Worm (Caenorhabditis elegans) whole organism, L1 larva: Measurements from ENCODE around the gene cyl-1.

Experiments
- C04F5.9 ChIP-seq: sonication (generic microtip); optimal IDR thresholded peaks from 2 replicates; lab custom pipeline; 2016; ENCODE audit warnings: missing genetic modification characterization, missing compliant biosample characterization
- F16B12.6 ChIP-seq: fragments of 150-350 bp; optimal IDR thresholded peaks from 2 replicates; lab custom pipeline; 2014; ENCODE audit warnings: missing biosample characterization, missing genetic modification characterization
- alr-1 ChIP-seq: fragments of 200-800 bp; sonication (Bioruptor generic); optimal IDR thresholded peaks from 2 replicates; lab custom pipeline; 2018; ENCODE audit warnings: borderline replicate concordance, mild to moderate bottlenecking, missing genetic modification characterization, missing compliant biosample characterization
- ceh-63 ChIP-seq: fragments of 200-800 bp; sonication (Bioruptor generic); optimal IDR thresholded peaks from 2 replicates; lab custom pipeline; 2018; ENCODE audit warnings: mild to moderate bottlenecking, missing genetic modification characterization, missing compliant biosample characterization
- efl-1 ChIP-seq, 4 experiments: fragments of 150-350 bp; optimal IDR thresholded peaks in 3 of 4; peaks in 1 of 4; 1 replicate in 1 of 4; 2 replicates in 3 of 4; lab custom pipeline; 2014; ENCODE audit warnings: missing biosample characterization in 2 of 4, missing genetic modification characterization in 2 of 4, missing genetic modification reagents in 2 of 4
- elt-2 ChIP-seq: sonication (generic microtip); optimal IDR thresholded peaks from 2 replicates; lab custom pipeline; 2016; ENCODE audit warnings: missing genetic modification characterization, mild to moderate bottlenecking, inconsistent platforms, missing compliant biosample characterization, missing genetic modification reagents
- fkh-10 ChIP-seq: sonication (generic microtip); optimal IDR thresholded peaks from 2 replicates; lab custom pipeline; 2017; ENCODE audit warnings: missing biosample characterization, missing genetic modification reagents, missing genetic modification characterization
- fkh-4 ChIP-seq: sonication (generic microtip); optimal IDR thresholded peaks from 2 replicates; lab custom pipeline; 2016; ENCODE audit warnings: missing compliant biosample characterization, missing genetic modification characterization, borderline replicate concordance
- irx-1 ChIP-seq: sonication (generic microtip); optimal IDR thresholded peaks from 2 replicates; lab custom pipeline; 2016; ENCODE audit warnings: missing genetic modification characterization, missing compliant biosample characterization
- jun-1 ChIP-seq: fragments of 150-350 bp; optimal IDR thresholded peaks from 2 replicates; lab custom pipeline; 2014; ENCODE audit warnings: missing biosample characterization, missing genetic modification reagents, missing genetic modification characterization
- lin-35 ChIP-seq, 2 experiments: fragments of 150-350 bp; optimal IDR thresholded peaks; 2 replicates each; lab custom pipeline; 2014; ENCODE audit warnings: missing biosample characterization in 2 of 2, missing genetic modification characterization in 2 of 2, missing genetic modification reagents in 2 of 2
- lir-3 ChIP-seq: sonication (generic microtip); optimal IDR thresholded peaks from 2 replicates; lab custom pipeline; 2016; ENCODE audit warnings: mild to moderate bottlenecking, missing genetic modification characterization, moderate library complexity, missing compliant biosample characterization; ENCODE audit not compliant: poor library complexity
- mab-9 ChIP-seq: fragments of 200-800 bp; sonication (Bioruptor generic); IDR thresholded peaks from 2 replicates; pipeline ENCODE4 v1.3.6; 2022; ENCODE audit warnings: missing genetic modification reagents, missing genetic modification characterization, missing compliant biosample characterization
- mdl-1 ChIP-seq, 2 experiments: fragments of 150-350 bp; optimal IDR thresholded peaks; 2 replicates each; lab custom pipeline; 2014 to 2017; ENCODE audit warnings: missing biosample characterization in 2 of 2, missing genetic modification characterization in 2 of 2, inconsistent platforms in 1 of 2
- mef-2 ChIP-seq: fragments of 150-350 bp; optimal IDR thresholded peaks from 2 replicates; lab custom pipeline; 2014; ENCODE audit warnings: missing biosample characterization, missing genetic modification characterization
- nhr-11 ChIP-seq: fragments of 150-350 bp; optimal IDR thresholded peaks from 2 replicates; lab custom pipeline; 2014; ENCODE audit warnings: missing biosample characterization, missing genetic modification characterization
- nhr-20 ChIP-seq: sonication (generic microtip); optimal IDR thresholded peaks from 2 replicates; lab custom pipeline; 2016; ENCODE audit warnings: mild to moderate bottlenecking, missing genetic modification characterization, missing compliant biosample characterization
- nhr-71 ChIP-seq: sonication (generic microtip); optimal IDR thresholded peaks from 2 replicates; lab custom pipeline; 2016; ENCODE audit warnings: mild to moderate bottlenecking, missing genetic modification characterization, moderate library complexity, missing compliant biosample characterization
- nhr-77 ChIP-seq: fragments of 150-350 bp; optimal IDR thresholded peaks from 2 replicates; lab custom pipeline; 2014; ENCODE audit warnings: missing biosample characterization, missing genetic modification characterization
- nhr-85 ChIP-seq: sonication (generic microtip); peaks from one replicate; lab custom pipeline; 2016; ENCODE audit warnings: missing genetic modification characterization, inconsistent platforms, missing compliant biosample characterization
- pax-3 ChIP-seq: fragments of 200-800 bp; sonication (Bioruptor generic); optimal IDR thresholded peaks from 2 replicates; lab custom pipeline; 2018; ENCODE audit warnings: mild to moderate bottlenecking, missing genetic modification characterization, moderate library complexity, missing compliant biosample characterization
- pqm-1 ChIP-seq: sonication (generic microtip); optimal IDR thresholded peaks from 3 replicates; lab custom pipeline; 2017; ENCODE audit warnings: missing biosample characterization, missing genetic modification characterization
- snpc-4 ChIP-seq: fragments of 150-350 bp; optimal IDR thresholded peaks from 2 replicates; lab custom pipeline; 2014; ENCODE audit warnings: missing biosample characterization, missing genetic modification characterization
- sox-4 ChIP-seq: sonication (generic microtip); optimal IDR thresholded peaks from 2 replicates; lab custom pipeline; 2016; ENCODE audit warnings: missing genetic modification characterization, missing compliant biosample characterization
- sptf-1 ChIP-seq: fragments of 150-350 bp; optimal IDR thresholded peaks from 2 replicates; lab custom pipeline; 2014; ENCODE audit warnings: missing biosample characterization, missing genetic modification characterization
- unc-30 ChIP-seq: sonication (generic microtip); optimal IDR thresholded peaks from 2 replicates; lab custom pipeline; 2017; ENCODE audit warnings: missing biosample characterization, missing genetic modification characterization
- unc-62 ChIP-seq: fragments of 150-350 bp; optimal IDR thresholded peaks from 2 replicates; lab custom pipeline; 2014; ENCODE audit warnings: missing biosample characterization, missing genetic modification reagents, missing genetic modification characterization
- vab-15 ChIP-seq: sonication (generic microtip); optimal IDR thresholded peaks from 2 replicates; lab custom pipeline; 2017; ENCODE audit warnings: missing genotype, mild to moderate bottlenecking, missing genetic modification characterization, missing compliant biosample characterization

Gene cyl-1

ce11 chrV:11976734-11977133 lies 16.8 kb downstream of the cyl-1 start (continued):
- TF ChIP-seq vab-15 (tag; lab: Kevin White, UChicago) (no peak), sox-4 (tag; lab: Kevin White, UChicago) (no peak), lin-35 (GFP tag; optimal IDR thresholded peaks at IDR 0.05; lab: Kevin White, UChicago) (peak in 1 of 2 experiments; percentile 28)

ce11 chrV:11975233-11975632 lies 18.3 kb downstream of the cyl-1 start, which contains the start of gene cpr-1:
Gene cpr-1, plus strand, starts transcription at chrV:11975551.
- TF ChIP-seq C04F5.9 (no peak), nhr-77 (tag; lab: Kevin White, UChicago) (no peak), unc-30 (tag; lab: Kevin White, UChicago) (no peak), elt-2 (tag; lab: Kevin White, UChicago) (peak; percentile 98), nhr-71 (tag; lab: Kevin White, UChicago) (peak; percentile 17), efl-1 (optimal IDR thresholded peaks at IDR 0.05; lab: Kevin White, UChicago) (no peak), efl-1 (GFP tag; optimal IDR thresholded peaks at IDR 0.05 in 1 of 2; lab: Kevin White, UChicago) (peak in 1 of 2 experiments; percentile 78), mef-2 (tag; lab: Kevin White, UChicago) (no peak), lin-35 (GFP tag; optimal IDR thresholded peaks at IDR 0.05; lab: Kevin White, UChicago) (peak in 1 of 2 experiments; percentile 41), pqm-1 (tag; lab: Kevin White, UChicago) (peak; percentile 85), pax-3 (peak; percentile 32), jun-1 (tag; lab: Kevin White, UChicago) (peak; percentile 11), vab-15 (tag; lab: Kevin White, UChicago) (no peak), nhr-11 (tag; lab: Kevin White, UChicago) (no peak), mab-9 (GFP tag; lab: Robert Waterston, UW) (no peak), nhr-20 (tag; lab: Kevin White, UChicago) (peak; percentile 42)

ce11 chrV:11964723-11965122 lies 28.8 kb downstream of the cyl-1 start, which contains the start of gene F58H1.7:
Gene F58H1.7, minus strand, starts transcription at chrV:11964823.
- TF ChIP-seq nhr-85 (tag; lab: Kevin White, UChicago) (no peak), irx-1 (no peak), ceh-63 (GFP tag; lab: Kevin White, UChicago) (no peak), mef-2 (tag; lab: Kevin White, UChicago) (no peak), fkh-4 (tag; lab: Kevin White, UChicago) (no peak), nhr-71 (tag; lab: Kevin White, UChicago) (no peak), alr-1 (no peak), F16B12.6 (tag; lab: Kevin White, UChicago) (no peak), snpc-4 (tag; lab: Kevin White, UChicago) (no peak), unc-62 (no peak), fkh-10 (GFP tag; lab: Kevin White, UChicago) (no peak), sptf-1 (tag; lab: Kevin White, UChicago) (no peak), nhr-11 (tag; lab: Kevin White, UChicago) (no peak)

DNA sequence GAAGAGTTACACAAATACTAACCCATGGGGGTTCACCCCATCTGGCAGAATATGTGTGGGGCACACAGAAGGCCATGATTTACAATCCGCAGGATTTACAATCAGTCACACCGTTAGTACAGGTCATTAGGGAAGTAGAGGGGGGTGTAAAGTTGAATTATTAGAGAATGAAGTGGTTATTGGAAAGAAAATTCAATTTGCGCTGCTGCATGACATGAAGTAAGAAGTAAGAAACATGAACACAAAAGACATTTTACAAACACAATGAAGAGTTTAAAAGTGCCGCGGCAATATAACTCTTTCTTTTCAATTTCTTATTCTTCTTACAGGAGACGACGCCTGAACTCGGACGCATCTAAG lies 32.7 kb downstream of the cyl-1 start:
- peak; percentile 37 for TF ChIP-seq fkh-10 (GFP tag; lab: Kevin White, UChicago)
- no peak for TF ChIP-seq efl-1 (optimal IDR thresholded peaks at IDR 0.05; lab: Kevin White, UChicago)
- peak in 1 of 2 experiments; percentile 20 for TF ChIP-seq efl-1 (GFP tag; optimal IDR thresholded peaks at IDR 0.05 in 1 of 2; lab: Kevin White, UChicago)
- no peak for TF ChIP-seq lir-3 (tag; lab: Kevin White, UChicago)

- no peak for TF ChIP-seq efl-1 (optimal IDR thresholded peaks at IDR 0.05; lab: Kevin White, UChicago)
- peak in 1 of 2 experiments; percentile 53 for TF ChIP-seq efl-1 (GFP tag; optimal IDR thresholded peaks at IDR 0.05 in 1 of 2; lab: Kevin White, UChicago)
- TF ChIP-seq nhr-77 (tag; lab: Kevin White, UChicago): no peak
- TF ChIP-seq mdl-1 (tag; optimal IDR thresholded peaks at IDR 0.05; lab: Kevin White, UChicago): no peak
Measured at ce11 chrV:11960084-11960830, 33.3 kb downstream of the cyl-1 start.
